Fruit fly (Drosophila melanogaster) whole organism, embryonic: Measurements from ENCODE around the gene Tpr2.

Experiments
- Adf1 ChIP-seq: fragments of 200-800 bp; sonication (Bioruptor generic); IDR thresholded peaks from 2 replicates; pipeline ENCODE4 v1.3.6; 2022; ENCODE audit warnings: missing biosample characterization, missing genetic modification characterization
- Bgb ChIP-seq: fragments of 200-800 bp; sonication (Bioruptor generic); IDR thresholded peaks from 2 replicates; pipeline ENCODE4 v1.3.6; 2022; ENCODE audit warnings: missing biosample characterization, missing genetic modification characterization; ENCODE audit not compliant: partially characterized antibody
- CG10959 ChIP-seq: fragments of 200-800 bp; sonication (Bioruptor generic); IDR thresholded peaks from 2 replicates; pipeline ENCODE4 v1.3.6; 2022; ENCODE audit warnings: missing biosample characterization, missing genetic modification characterization
- CG11398 ChIP-seq: fragments of 200-800 bp; sonication (Bioruptor generic); optimal IDR thresholded peaks from 2 replicates; lab custom pipeline; 2016; ENCODE audit warnings: missing biosample characterization, missing genetic modification characterization
- CG11696 ChIP-seq: fragments of 200-800 bp; sonication (Bioruptor generic); IDR thresholded peaks from 2 replicates; pipeline ENCODE4 v1.3.6; 2022; ENCODE audit warnings: missing biosample characterization, missing genetic modification characterization
- CG1233 ChIP-seq: fragments of 200-800 bp; sonication (Bioruptor generic); optimal IDR thresholded peaks from 4 replicates; lab custom pipeline; 2018; ENCODE audit warnings: missing biosample characterization, mild to moderate bottlenecking, missing genetic modification characterization
- CG1603 ChIP-seq: fragments of 200-800 bp; sonication (Bioruptor generic); optimal IDR thresholded peaks from 2 replicates; lab custom pipeline; 2019; ENCODE audit warnings: missing biosample characterization, mild to moderate bottlenecking, missing genetic modification characterization, moderate library complexity
- CG16813 ChIP-seq: fragments of 200-800 bp; sonication (Bioruptor generic); IDR thresholded peaks from 3 replicates; pipeline ENCODE4 v1.3.6; 2022; ENCODE audit warnings: missing biosample characterization, missing genetic modification characterization; ENCODE audit not compliant: partially characterized antibody
- CG17186 ChIP-seq: fragments of 200-800 bp; sonication (Bioruptor generic); optimal IDR thresholded peaks from 3 replicates; lab custom pipeline; 2017; ENCODE audit warnings: missing biosample characterization, missing genetic modification reagents, missing genetic modification characterization
- CG18262 ChIP-seq: fragments of 200-800 bp; optimal IDR thresholded peaks from 3 replicates; lab custom pipeline; 2019; ENCODE audit warnings: missing biosample characterization, mild to moderate bottlenecking, missing genetic modification characterization, moderate library complexity
- CG2889 ChIP-seq: fragments of 200-800 bp; sonication (Bioruptor generic); IDR thresholded peaks from 3 replicates; pipeline ENCODE4 v1.3.6; 2022; ENCODE audit warnings: missing biosample characterization, missing genetic modification characterization
- CG32772 ChIP-seq: fragments of 200-800 bp; sonication (Bioruptor generic); IDR thresholded peaks from 2 replicates; pipeline ENCODE4 v1.3.6; 2022; ENCODE audit warnings: missing biosample characterization, missing genetic modification characterization
- CG3847 ChIP-seq: fragments of 200-800 bp; sonication (Bioruptor generic); IDR thresholded peaks from 2 replicates; pipeline ENCODE4 v1.3.6; 2022; ENCODE audit warnings: missing biosample characterization, missing genetic modification characterization
- CG42726 ChIP-seq: fragments of 200-800 bp; sonication (Bioruptor generic); IDR thresholded peaks from 2 replicates; pipeline ENCODE4 v1.3.6; 2022; ENCODE audit warnings: missing biosample characterization, missing genetic modification characterization; ENCODE audit not compliant: partially characterized antibody
- CG6175 ChIP-seq: fragments of 200-800 bp; sonication (Bioruptor generic); IDR thresholded peaks from 3 replicates; pipeline ENCODE4 v1.3.6; 2022; ENCODE audit warnings: missing biosample characterization, missing genetic modification characterization
- CTCF ChIP-seq: fragments of 200-800 bp; sonication (Bioruptor generic); optimal IDR thresholded peaks from 2 replicates; lab custom pipeline; 2017; ENCODE audit warnings: missing biosample characterization, mild to moderate bottlenecking, missing genetic modification characterization, moderate library complexity
- CkIIα-i1 ChIP-seq: fragments of 200-800 bp; sonication (Bioruptor generic); IDR thresholded peaks from 2 replicates; pipeline ENCODE4 v1.3.6; 2022; ENCODE audit warnings: missing biosample characterization, missing genetic modification characterization
- Dll ChIP-seq: fragments of 200-800 bp; sonication (Bioruptor generic); IDR thresholded peaks from 4 replicates; pipeline ENCODE4 v1.3.6; 2022; ENCODE audit warnings: missing biosample characterization, missing genetic modification characterization; ENCODE audit not compliant: partially characterized antibody
- HLH4C ChIP-seq: fragments of 200-800 bp; sonication (Bioruptor generic); IDR thresholded peaks from 3 replicates; pipeline ENCODE4 v1.3.6; 2022; ENCODE audit warnings: missing biosample characterization, missing genetic modification characterization; ENCODE audit not compliant: partially characterized antibody
- Hand ChIP-seq: fragments of 200-800 bp; sonication (Bioruptor generic); optimal IDR thresholded peaks from 2 replicates; lab custom pipeline; 2017; ENCODE audit warnings: mild to moderate bottlenecking, missing biosample characterization, missing genetic modification reagents, missing genetic modification characterization
- HmgD ChIP-seq: fragments of 200-800 bp; sonication (Bioruptor generic); optimal IDR thresholded peaks from 3 replicates; lab custom pipeline; 2016; ENCODE audit warnings: missing biosample characterization, missing genetic modification characterization
- Meics ChIP-seq: fragments of 200-800 bp; sonication (Bioruptor generic); optimal IDR thresholded peaks from 2 replicates; lab custom pipeline; 2017; ENCODE audit warnings: missing biosample characterization, mild to moderate bottlenecking, missing genetic modification characterization
- NFAT ChIP-seq: fragments of 200-800 bp; sonication (Bioruptor generic); IDR thresholded peaks from 2 replicates; pipeline ENCODE4 v1.3.6; 2022; ENCODE audit warnings: missing biosample characterization, missing genetic modification characterization
- Ravus ChIP-seq: fragments of 200-800 bp; sonication (Bioruptor generic); IDR thresholded peaks from 2 replicates; pipeline ENCODE4 v1.3.6; 2022; ENCODE audit warnings: missing biosample characterization, missing genetic modification characterization
- Scr ChIP-seq: fragments of 200-800 bp; sonication (Bioruptor generic); IDR thresholded peaks from 2 replicates; pipeline ENCODE4 v1.3.6; 2022; ENCODE audit warnings: missing biosample characterization, missing genetic modification characterization; ENCODE audit not compliant: partially characterized antibody
- Taf1 ChIP-seq: fragments of 200-800 bp; sonication (Bioruptor generic); IDR thresholded peaks from 2 replicates; pipeline ENCODE4 v1.3.6; 2022; ENCODE audit warnings: missing biosample characterization, missing genetic modification characterization
- Tbp ChIP-seq: fragments of >200 bp; optimal IDR thresholded peaks from 2 replicates; lab custom pipeline; 2018; ENCODE audit warnings: missing biosample characterization, missing genetic modification characterization
- YL-1 ChIP-seq: fragments of 200-800 bp; sonication (Bioruptor generic); optimal IDR thresholded peaks from 3 replicates; lab custom pipeline; 2017; ENCODE audit warnings: missing biosample characterization, mild to moderate bottlenecking, missing genetic modification characterization
- aop ChIP-seq: fragments of 200-800 bp; sonication (Bioruptor generic); IDR thresholded peaks from 2 replicates; pipeline ENCODE4 v1.3.6; 2022; ENCODE audit warnings: missing biosample characterization, missing genetic modification characterization
- croc ChIP-seq: fragments of 200-800 bp; sonication (Bioruptor generic); conservative IDR thresholded peaks from 3 replicates; pipeline ENCODE4 v1.3.6; 2022; ENCODE audit warnings: missing biosample characterization, missing genetic modification characterization
- crol ChIP-seq: fragments of 200-800 bp; sonication (Bioruptor generic); IDR thresholded peaks from 2 replicates; pipeline ENCODE4 v1.3.6; 2022; ENCODE audit warnings: missing biosample characterization, missing genetic modification characterization
- danr ChIP-seq: fragments of 200-800 bp; sonication (Bioruptor generic); IDR thresholded peaks from 2 replicates; pipeline ENCODE4 v1.3.6; 2022; ENCODE audit warnings: missing biosample characterization, missing genetic modification characterization
- dm ChIP-seq: fragments of 200-800 bp; sonication (Bioruptor generic); optimal IDR thresholded peaks from 3 replicates; lab custom pipeline; 2016; ENCODE audit warnings: missing biosample characterization, missing genetic modification characterization
- dysf ChIP-seq: fragments of 200-800 bp; sonication (Bioruptor generic); IDR thresholded peaks from 3 replicates; pipeline ENCODE4 v1.3.6; 2022; ENCODE audit warnings: missing biosample characterization, missing genetic modification characterization
- ewg ChIP-seq: fragments of 200-800 bp; sonication (Bioruptor generic); optimal IDR thresholded peaks from 3 replicates; lab custom pipeline; 2017; ENCODE audit warnings: mild to moderate bottlenecking, missing biosample characterization, missing genetic modification reagents, missing genetic modification characterization
- eyg ChIP-seq: fragments of 200-800 bp; sonication (Bioruptor generic); optimal IDR thresholded peaks from 3 replicates; lab custom pipeline; 2016; ENCODE audit warnings: missing biosample characterization, missing genetic modification characterization
- fd64A ChIP-seq: fragments of 200-800 bp; sonication (Bioruptor generic); optimal IDR thresholded peaks from 3 replicates; lab custom pipeline; 2018; ENCODE audit warnings: missing biosample characterization, mild to moderate bottlenecking, missing genetic modification characterization
- fru ChIP-seq: fragments of >200 bp; optimal IDR thresholded peaks from 2 replicates; lab custom pipeline; 2017
- grn ChIP-seq: fragments of 200-800 bp; sonication (Bioruptor generic); optimal IDR thresholded peaks from 3 replicates; lab custom pipeline; 2017; ENCODE audit warnings: missing biosample characterization, missing genetic modification characterization
- lilli ChIP-seq: fragments of 200-800 bp; sonication (Bioruptor generic); optimal IDR thresholded peaks from 3 replicates; lab custom pipeline; 2016; ENCODE audit warnings: missing biosample characterization, missing genetic modification characterization
- luna ChIP-seq: fragments of 200-800 bp; sonication (Bioruptor generic); optimal IDR thresholded peaks from 2 replicates; lab custom pipeline; 2016; ENCODE audit warnings: missing biosample characterization, missing genetic modification characterization
- pfk ChIP-seq: fragments of 200-800 bp; sonication (Bioruptor generic); optimal IDR thresholded peaks from 2 replicates; lab custom pipeline; 2018; ENCODE audit warnings: missing biosample characterization, mild to moderate bottlenecking, missing genetic modification characterization, moderate library complexity
- prd ChIP-seq, 3 experiments: fragments of >200 bp in 2 of 3; fragments of 200-800 bp in 1 of 3; sonication (Bioruptor generic) in 1 of 3; optimal IDR thresholded peaks in 2 of 3; IDR thresholded peaks in 1 of 3; 2 replicates in 2 of 3; 3 replicates in 1 of 3; pipeline versions ENCODE4 v1.3.6 to Lab custom; 2017 to 2022; ENCODE audit warnings: missing biosample characterization in 1 of 3, missing genetic modification characterization in 1 of 3
- pzg ChIP-seq: fragments of 200-800 bp; sonication (Bioruptor generic); optimal IDR thresholded peaks from 3 replicates; lab custom pipeline; 2018; ENCODE audit warnings: missing biosample characterization, mild to moderate bottlenecking, missing genetic modification characterization, moderate library complexity
- row ChIP-seq: fragments of 200-800 bp; sonication (Bioruptor generic); IDR thresholded peaks from 3 replicates; pipeline ENCODE4 v1.3.6; 2022; ENCODE audit warnings: missing biosample characterization, missing genetic modification characterization
- sc ChIP-seq, 3 experiments: fragments of >200 bp in 2 of 3; fragments of 200-800 bp in 1 of 3; sonication (Bioruptor generic) in 1 of 3; optimal IDR thresholded peaks; 2 replicates in 2 of 3; 3 replicates in 1 of 3; lab custom pipeline; 2017; ENCODE audit warnings: mild to moderate bottlenecking in 1 of 3, missing biosample characterization in 1 of 3, missing genetic modification characterization in 1 of 3, missing genetic modification reagents in 1 of 3
- schlank ChIP-seq: fragments of 200-800 bp; sonication (Bioruptor generic); optimal IDR thresholded peaks from 2 replicates; lab custom pipeline; 2018; ENCODE audit warnings: missing biosample characterization, mild to moderate bottlenecking, missing genetic modification characterization
- sob ChIP-seq: fragments of 200-800 bp; sonication (Bioruptor generic); IDR thresholded peaks from 2 replicates; pipeline ENCODE4 v1.3.6; 2022; ENCODE audit warnings: missing biosample characterization, missing genetic modification characterization
- unc-4 ChIP-seq: fragments of 200-800 bp; sonication (Bioruptor generic); IDR thresholded peaks from 2 replicates; pipeline ENCODE4 v1.3.6; 2022; ENCODE audit warnings: missing biosample characterization, missing genetic modification characterization; ENCODE audit not compliant: partially characterized antibody
- wdn ChIP-seq: fragments of 200-800 bp; sonication (Bioruptor generic); IDR thresholded peaks from 2 replicates; pipeline ENCODE4 v1.3.6; 2022; ENCODE audit warnings: missing biosample characterization, missing genetic modification characterization
- zfh1 ChIP-seq: fragments of 200-800 bp; sonication (Bioruptor generic); IDR thresholded peaks from 3 replicates; pipeline ENCODE4 v1.3.6; 2022; ENCODE audit warnings: missing biosample characterization, missing genetic modification characterization

Tpr2 gene

dm6 chr2L:16500469-16500868, 9.1 kb downstream of the Tpr2 start (continued):
- TF ChIP-seq CG32772 (GFP tag; lab: Robert Waterston, UW) = peak; percentile 94
- TF ChIP-seq pfk = no peak
- peak; percentile 93 for TF ChIP-seq dysf (GFP tag; lab: Robert Waterston, UW)
- no peak for TF ChIP-seq Scr (GFP tag; lab: Robert Waterston, UW)
- TF ChIP-seq lilli (GFP tag; lab: Kevin White, UChicago) = peak; percentile 91
- peak; percentile 96 for TF ChIP-seq CG1603 (tag; lab: Kevin White, UChicago)
- TF ChIP-seq Dll (GFP tag; lab: Robert Waterston, UW) = no peak
- TF ChIP-seq CG11398 (GFP tag; lab: Kevin White, UChicago) = peak; percentile 61
- peak; percentile 74 for TF ChIP-seq Ravus
- peak; percentile 96 for TF ChIP-seq row (GFP tag; lab: Robert Waterston, UW)
- no peak for TF ChIP-seq CkIIα-i1 (GFP tag; lab: Robert Waterston, UW)
- TF ChIP-seq sob = peak; percentile 95
- TF ChIP-seq eyg (GFP tag; lab: Kevin White, UChicago) = peak; percentile 44
- peak; percentile 83 for TF ChIP-seq CG6175 (GFP tag; lab: Robert Waterston, UW)
- peak; percentile 16 for TF ChIP-seq HmgD (GFP tag; lab: Kevin White, UChicago)
- no peak for TF ChIP-seq prd (optimal IDR thresholded peaks at IDR 0.05; lab: Kevin White, UChicago)
- TF ChIP-seq prd (GFP tag; IDR thresholded peaks at IDR 0.05; lab: Robert Waterston, UW) = peak; percentile 97
- no peak for TF ChIP-seq CG16813
- peak; percentile 11 for TF ChIP-seq CTCF
- no peak for TF ChIP-seq fru (lab: Kevin White, UChicago)
- peak; percentile 82 for TF ChIP-seq aop (GFP tag; lab: Robert Waterston, UW)
- TF ChIP-seq luna (GFP tag; lab: Kevin White, UChicago) = peak; percentile 7
- TF ChIP-seq CG1233 = peak; percentile 84
- TF ChIP-seq croc = peak; percentile 90
- TF ChIP-seq fd64A = peak; percentile 72
- TF ChIP-seq Tbp (GFP tag; lab: Kevin White, UChicago) = no peak
- TF ChIP-seq grn (GFP tag; lab: Kevin White, UChicago) = peak; percentile 19
- peak; percentile 86 for TF ChIP-seq CG3847 (GFP tag; lab: Robert Waterston, UW)
- peak; percentile 83 for TF ChIP-seq schlank
- peak; percentile 88 for TF ChIP-seq danr (GFP tag; lab: Robert Waterston, UW)
- peak; percentile 7 for TF ChIP-seq YL-1 (GFP tag; lab: Kevin White, UChicago)
- peak; percentile 89 for TF ChIP-seq Taf1 (GFP tag; lab: Robert Waterston, UW)
- TF ChIP-seq unc-4 (GFP tag; lab: Robert Waterston, UW) = no peak
- peak; percentile 93 for TF ChIP-seq CG10959 (GFP tag; lab: Robert Waterston, UW)
- peak; percentile 96 for TF ChIP-seq zfh1 (GFP tag; lab: Robert Waterston, UW)
- TF ChIP-seq Meics (GFP tag; lab: Kevin White, UChicago) = peak; percentile 83
- no peak for TF ChIP-seq Bgb
- TF ChIP-seq pzg = peak; percentile 6
- peak; percentile 79 for TF ChIP-seq CG11696
- no peak for TF ChIP-seq sc (optimal IDR thresholded peaks at IDR 0.05; lab: Kevin White, UChicago)
- TF ChIP-seq sc (GFP tag; optimal IDR thresholded peaks at IDR 0.05; lab: Kevin White, UChicago) = peak; percentile 83
- TF ChIP-seq CG2889 = peak; percentile 87
- peak; percentile 72 for TF ChIP-seq crol (GFP tag; lab: Robert Waterston, UW)
- TF ChIP-seq wdn = peak; percentile 60; the same call in 1 of the 2 replicates
- TF ChIP-seq Adf1 (GFP tag; lab: Robert Waterston, UW) = peak; percentile 65
- TF ChIP-seq CG18262 = peak; percentile 85
- TF ChIP-seq dm (GFP tag; lab: Kevin White, UChicago) = peak; percentile 76
- peak; percentile 43 for TF ChIP-seq CG17186 (GFP tag; lab: Kevin White, UChicago)
- TF ChIP-seq HLH4C = no peak
- TF ChIP-seq ewg (GFP tag; lab: Kevin White, UChicago) = peak; percentile 83
- no peak for TF ChIP-seq CG42726 (GFP tag; lab: Robert Waterston, UW)
- peak; percentile 84 for TF ChIP-seq Hand (GFP tag; lab: Kevin White, UChicago)
- TF ChIP-seq NFAT (GFP tag; lab: Robert Waterston, UW) = peak; percentile 86
